Fruit fly (Drosophila melanogaster) whole organism, wandering third instar larva: ENCODE data around the gene CG4287.

ENCODE experiments used
- Abd-B ChIP-seq: fragments of >200 bp; optimal IDR thresholded peaks from 2 replicates; lab custom pipeline; 2017; ENCODE audit warnings: missing biosample characterization, missing genetic modification characterization
- CG32264 ChIP-seq: fragments of 200-800 bp; sonication (Bioruptor generic); optimal IDR thresholded peaks from 2 replicates; lab custom pipeline; 2016; ENCODE audit warnings: missing biosample characterization, missing genetic modification characterization
- CG9705 ChIP-seq: fragments of 200-800 bp; sonication (Bioruptor generic); optimal IDR thresholded peaks from 2 replicates; lab custom pipeline; 2018; ENCODE audit warnings: missing biosample characterization, mild to moderate bottlenecking, missing genetic modification characterization
- CrebA ChIP-seq: fragments of 200-800 bp; sonication (Bioruptor generic); optimal IDR thresholded peaks from 2 replicates; lab custom pipeline; 2016; ENCODE audit warnings: missing biosample characterization, mild to moderate bottlenecking, missing genetic modification characterization, borderline replicate concordance
- Dfd ChIP-seq: fragments of >200 bp; optimal IDR thresholded peaks from 2 replicates; lab custom pipeline; 2017; ENCODE audit warnings: missing biosample characterization, missing genetic modification characterization
- Dif ChIP-seq: fragments of 200-275, 200-300 bp; sonication (Bioruptor generic); optimal IDR thresholded peaks from 2 replicates; lab custom pipeline; 2018; ENCODE audit warnings: missing biosample characterization, missing genetic modification characterization; ENCODE audit not compliant: partially characterized antibody
- GATAd ChIP-seq: sonication (Bioruptor generic); optimal IDR thresholded peaks from 2 replicates; lab custom pipeline; 2016; ENCODE audit warnings: missing biosample characterization, missing genetic modification characterization
- HLH106 ChIP-seq: fragments of 200-800 bp; optimal IDR thresholded peaks from 3 replicates; lab custom pipeline; 2019; ENCODE audit warnings: missing biosample characterization, mild to moderate bottlenecking, missing genetic modification characterization, moderate library complexity
- Hnf4 ChIP-seq: fragments of 200-800 bp; sonication (Bioruptor generic); optimal IDR thresholded peaks from 2 replicates; lab custom pipeline; 2016; ENCODE audit warnings: missing biosample characterization, mild to moderate bottlenecking, missing genetic modification characterization
- Hr78 ChIP-seq: fragments of >200 bp; optimal IDR thresholded peaks from 2 replicates; lab custom pipeline; 2017; ENCODE audit warnings: missing biosample characterization, missing genetic modification characterization
- Hr83 ChIP-seq: fragments of 200-300 bp; sonication (Bioruptor generic); optimal IDR thresholded peaks from 2 replicates; lab custom pipeline; 2016; ENCODE audit warnings: missing biosample characterization, mild to moderate bottlenecking, missing genetic modification characterization, moderate library complexity; ENCODE audit not compliant: poor library complexity, severe bottlenecking
- Jra ChIP-seq: sonication (Bioruptor generic); optimal IDR thresholded peaks from 2 replicates; lab custom pipeline; 2016; ENCODE audit warnings: missing biosample characterization, missing genetic modification characterization
- Myc ChIP-seq: fragments of >200 bp; optimal IDR thresholded peaks from 2 replicates; lab custom pipeline; 2017
- N ChIP-seq: fragments of >200 bp; optimal IDR thresholded peaks from 2 replicates; lab custom pipeline; 2018; ENCODE audit warnings: missing biosample characterization, missing external identifiers, missing genetic modification characterization
- OdsH ChIP-seq: fragments of 200-800 bp; sonication (Bioruptor generic); optimal IDR thresholded peaks from 2 replicates; lab custom pipeline; 2016; ENCODE audit warnings: missing biosample characterization, mild to moderate bottlenecking, missing genetic modification characterization
- Rel ChIP-seq, 2 experiments: fragments of 200-800 bp; sonication (Bioruptor generic) in 1 of 2; optimal IDR thresholded peaks; 2 replicates in 1 of 2; 3 replicates in 1 of 2; lab custom pipeline; 2016 to 2019; ENCODE audit warnings: mild to moderate bottlenecking in 2 of 2, missing biosample characterization in 2 of 2, missing genetic modification characterization in 2 of 2, moderate library complexity in 1 of 2
- Vsx2 ChIP-seq: fragments of 200-300, 225-300 bp; sonication (Bioruptor generic); optimal IDR thresholded peaks from 2 replicates; lab custom pipeline; 2018; ENCODE audit warnings: missing biosample characterization, missing genetic modification characterization; ENCODE audit not compliant: partially characterized antibody
- br ChIP-seq: fragments of 200-800 bp; sonication (Bioruptor generic); optimal IDR thresholded peaks from 2 replicates; lab custom pipeline; 2016; ENCODE audit warnings: missing biosample characterization, missing genetic modification characterization
- brk ChIP-seq: fragments of 200-800 bp; sonication (Bioruptor generic); optimal IDR thresholded peaks from 2 replicates; lab custom pipeline; 2016; ENCODE audit warnings: missing biosample characterization, mild to moderate bottlenecking, missing genetic modification characterization
- dl ChIP-seq, 2 experiments: fragments of 175-275, 200-275 bp in 1 of 2; fragments of 200-275 bp in 1 of 2; sonication (Bioruptor generic); optimal IDR thresholded peaks; lab custom pipeline; 2018; ENCODE audit warnings: mild to moderate bottlenecking in 2 of 2, missing biosample characterization in 2 of 2, missing genetic modification characterization in 2 of 2, moderate library complexity in 2 of 2; ENCODE audit not compliant: partially characterized antibody in 2 of 2, insufficient read depth in 1 of 2
- dmrt93B ChIP-seq: fragments of 200-800 bp; sonication (Bioruptor generic); optimal IDR thresholded peaks from 2 replicates; lab custom pipeline; 2018; ENCODE audit warnings: missing biosample characterization, mild to moderate bottlenecking, missing genetic modification characterization
- ey ChIP-seq: fragments of 200-800 bp; sonication (Bioruptor generic); optimal IDR thresholded peaks from 2 replicates; lab custom pipeline; 2016; ENCODE audit warnings: missing biosample characterization, missing genetic modification characterization
- foxo ChIP-seq, 2 experiments: fragments of 200-800 bp; sonication (Bioruptor generic); optimal IDR thresholded peaks; 2 replicates in 1 of 2; 3 replicates in 1 of 2; lab custom pipeline; 2016 to 2017; ENCODE audit warnings: missing biosample characterization in 2 of 2, missing genetic modification characterization in 2 of 2
- fru ChIP-seq: fragments of 200-800 bp; sonication (Bioruptor generic); optimal IDR thresholded peaks from 3 replicates; lab custom pipeline; 2016; ENCODE audit warnings: missing biosample characterization, mild to moderate bottlenecking, missing genetic modification characterization
- h ChIP-seq: fragments of 200-800 bp; sonication (Bioruptor generic); optimal IDR thresholded peaks from 3 replicates; lab custom pipeline; 2016; ENCODE audit warnings: missing biosample characterization, mild to moderate bottlenecking, missing genetic modification characterization
- jim ChIP-seq: fragments of 175-275, 200-325 bp; sonication (Bioruptor generic); optimal IDR thresholded peaks from 2 replicates; lab custom pipeline; 2016; ENCODE audit warnings: missing biosample characterization, mild to moderate bottlenecking, missing genetic modification characterization
- lola ChIP-seq: fragments of >200 bp; optimal IDR thresholded peaks from 2 replicates; lab custom pipeline; 2017; ENCODE audit warnings: missing biosample characterization, missing genetic modification characterization
- psq ChIP-seq: fragments of 200-800 bp; sonication (Bioruptor generic); optimal IDR thresholded peaks from 3 replicates; lab custom pipeline; 2017; ENCODE audit warnings: missing biosample characterization, mild to moderate bottlenecking, missing genetic modification characterization, moderate library complexity
- rgr ChIP-seq: fragments of 200-800 bp; sonication (Bioruptor generic); optimal IDR thresholded peaks from 3 replicates; lab custom pipeline; 2016; ENCODE audit warnings: missing biosample characterization, mild to moderate bottlenecking, missing genetic modification characterization
- sv ChIP-seq: fragments of 200-800 bp; sonication (Bioruptor generic); optimal IDR thresholded peaks from 3 replicates; lab custom pipeline; 2016; ENCODE audit warnings: missing biosample characterization, missing genetic modification characterization
- tai ChIP-seq: sonication (Bioruptor generic); optimal IDR thresholded peaks from 2 replicates; lab custom pipeline; 2016; ENCODE audit warnings: missing biosample characterization, missing genetic modification characterization
- usp ChIP-seq: fragments of >200 bp; optimal IDR thresholded peaks from 2 replicates; lab custom pipeline; 2017; ENCODE audit warnings: missing biosample characterization, missing genetic modification characterization
- woc ChIP-seq: sonication (Bioruptor generic); optimal IDR thresholded peaks from 2 replicates; lab custom pipeline; 2016; ENCODE audit warnings: missing biosample characterization, mild to moderate bottlenecking, missing genetic modification characterization

Gene CG4287

DNA sequence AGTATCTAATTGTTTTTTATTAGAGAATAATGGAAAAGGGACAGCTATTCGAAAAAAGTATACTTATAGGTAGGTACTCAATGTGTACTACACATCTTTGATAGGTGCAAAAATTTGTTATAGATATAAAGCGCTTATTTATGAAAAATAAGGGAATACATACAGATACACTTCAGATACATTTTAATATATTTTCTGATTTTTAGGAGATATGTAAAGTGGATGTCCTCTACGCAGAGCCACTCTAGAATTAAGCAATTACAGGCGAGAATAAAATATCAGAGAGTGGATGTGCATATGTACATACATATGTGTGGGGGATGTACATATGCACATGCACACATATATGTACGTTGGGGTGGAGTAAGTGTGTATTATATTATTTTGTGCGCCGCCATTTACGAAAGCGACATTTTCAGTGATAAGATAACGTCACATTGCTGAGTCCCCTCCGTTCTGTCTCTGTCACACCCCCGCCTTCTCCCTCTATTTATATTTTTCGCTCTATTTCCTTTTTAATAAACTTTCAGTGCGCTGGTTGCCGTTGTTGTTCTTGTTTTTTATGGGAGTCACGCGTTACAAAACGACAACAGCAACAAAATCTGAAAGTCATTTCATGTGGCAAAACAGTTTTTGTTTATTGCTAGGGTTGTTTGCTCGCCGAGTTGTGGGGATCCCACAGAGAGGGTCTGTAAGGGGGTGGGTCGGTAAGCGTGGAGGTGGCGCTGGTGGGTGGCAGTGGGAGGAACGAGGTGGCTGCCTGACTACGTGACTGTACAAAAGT lies 41.2 kb upstream of the CG4287 start:
- TF ChIP-seq br (GFP tag; lab: Kevin White, UChicago) (peak; percentile 23), N (GFP tag; lab: Kevin White, UChicago) (no peak), dl (GFP tag; optimal IDR thresholded peaks at IDR 0.05; lab: Kevin White, UChicago; ENCODE audit: insufficient read depth in 1 of 2, partially characterized antibody in 2 of 2) (no peak), sv (GFP tag; lab: Kevin White, UChicago) (no peak), woc (GFP tag; lab: Kevin White, UChicago) (no peak), Hr78 (GFP tag; lab: Kevin White, UChicago) (no peak), rgr (peak; percentile 13), Rel (GFP tag; optimal IDR thresholded peaks at IDR 0.05; lab: Kevin White, UChicago) (no peak), Rel (tag; optimal IDR thresholded peaks at IDR 0.05; lab: Kevin White, UChicago) (peak; percentile 97), Hr83 (GFP tag; lab: Kevin White, UChicago) (no peak), lola (GFP tag; lab: Kevin White, UChicago) (no peak), h (peak; percentile 85), brk (GFP tag; lab: Kevin White, UChicago) (peak; percentile 35), foxo (GFP tag; optimal IDR thresholded peaks at IDR 0.05; lab: Kevin White, UChicago) (peak in 1 of 2 experiments; percentile 1), CrebA (GFP tag; lab: Kevin White, UChicago) (no peak), jim (GFP tag; lab: Kevin White, UChicago) (no peak), fru (GFP tag; lab: Kevin White, UChicago) (peak; percentile 54), GATAd (GFP tag; lab: Kevin White, UChicago) (no peak), HLH106 (tag; lab: Kevin White, UChicago) (peak; percentile 6), psq (GFP tag; lab: Kevin White, UChicago) (no peak)

DNA sequence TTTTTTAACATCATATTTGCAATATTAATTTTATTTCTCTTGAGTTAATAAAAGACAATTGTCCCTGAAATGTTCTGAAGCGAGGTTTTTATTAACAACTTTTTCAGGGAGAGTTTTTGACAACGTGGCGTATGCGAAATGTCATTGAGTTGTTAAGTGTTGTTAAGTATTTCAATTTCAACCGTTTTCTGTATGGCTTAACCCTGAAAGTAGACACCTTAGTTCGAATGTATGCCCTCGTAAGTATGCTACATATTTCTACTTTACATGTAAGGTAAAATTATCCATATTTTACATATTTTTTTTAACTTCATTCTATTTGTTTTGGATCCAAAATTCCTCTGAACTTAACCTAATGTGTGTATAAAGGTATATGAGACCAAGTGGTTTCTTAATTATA lies 40.3 kb upstream of the CG4287 start:
- no peak for TF ChIP-seq CrebA (GFP tag; lab: Kevin White, UChicago)
- peak; percentile 36 for TF ChIP-seq h
- TF ChIP-seq usp = no peak
- peak; percentile 73 for TF ChIP-seq Myc (lab: Kevin White, UChicago)
- TF ChIP-seq CG32264 = no peak
- peak; percentile 15 for TF ChIP-seq rgr
- no peak for TF ChIP-seq jim (GFP tag; lab: Kevin White, UChicago)
- TF ChIP-seq tai = no peak
- no peak for TF ChIP-seq Rel (GFP tag; optimal IDR thresholded peaks at IDR 0.05; lab: Kevin White, UChicago)
- peak; percentile 37 for TF ChIP-seq Rel (tag; optimal IDR thresholded peaks at IDR 0.05; lab: Kevin White, UChicago)
- no peak for TF ChIP-seq Abd-B (GFP tag; lab: Kevin White, UChicago)
- TF ChIP-seq ey (GFP tag; lab: Kevin White, UChicago) = no peak
- TF ChIP-seq N (GFP tag; lab: Kevin White, UChicago) = peak; percentile 52
- TF ChIP-seq dmrt93B (GFP tag; lab: Kevin White, UChicago) = no peak
- TF ChIP-seq Jra (GFP tag; lab: Kevin White, UChicago) = no peak
- peak in 1 of 2 experiments; percentile 12 for TF ChIP-seq foxo (GFP tag; optimal IDR thresholded peaks at IDR 0.05; lab: Kevin White, UChicago)
- TF ChIP-seq lola (GFP tag; lab: Kevin White, UChicago) = no peak
- TF ChIP-seq Hnf4 = peak; percentile 29

DNA sequence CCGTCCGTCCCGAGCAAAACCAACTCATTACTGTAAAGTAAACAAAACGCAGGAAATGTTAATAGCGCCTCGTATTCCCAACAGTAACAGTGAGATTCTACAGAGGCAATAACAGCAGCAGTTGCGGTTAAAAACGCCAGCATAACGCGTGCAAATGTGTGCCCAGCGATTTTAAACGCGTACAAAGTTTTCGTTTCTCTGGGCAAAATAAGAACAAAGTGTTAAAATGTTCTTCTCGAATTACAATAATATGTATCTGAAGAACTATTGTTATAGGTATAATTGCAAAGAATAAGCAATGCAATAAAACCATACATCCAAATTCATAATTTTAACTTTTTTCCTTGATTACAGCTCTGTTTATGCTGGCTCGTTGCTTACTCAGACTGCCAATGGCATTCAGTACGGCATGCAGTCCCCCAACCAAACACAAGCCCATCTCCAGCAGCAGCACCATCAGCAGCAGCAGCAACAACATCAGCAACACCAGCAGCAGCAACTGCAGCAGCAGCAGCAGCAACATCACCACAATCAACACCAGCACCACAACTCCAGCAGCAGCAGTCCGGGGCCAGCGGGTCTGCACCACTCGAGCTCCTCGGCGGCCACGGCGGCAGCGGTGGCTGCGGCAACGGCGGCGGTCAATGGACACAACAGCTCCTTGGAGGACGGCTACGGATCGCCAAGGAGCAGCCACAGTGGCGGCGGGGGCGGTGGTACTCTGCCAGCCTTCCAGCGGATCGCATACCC lies 35.5 kb upstream of the CG4287 start:
- TF ChIP-seq Dfd (GFP tag; lab: Kevin White, UChicago) (peak; percentile 94), Myc (lab: Kevin White, UChicago) (peak; percentile 82), rgr (no peak)

- TF ChIP-seq woc (GFP tag; lab: Kevin White, UChicago) (no peak), CG9705 (GFP tag; lab: Kevin White, UChicago) (no peak), HLH106 (tag; lab: Kevin White, UChicago) (no peak), br (GFP tag; lab: Kevin White, UChicago) (no peak), brk (GFP tag; lab: Kevin White, UChicago) (no peak), CrebA (GFP tag; lab: Kevin White, UChicago) (no peak), Vsx2 (GFP tag; lab: Kevin White, UChicago) (no peak), usp (no peak), dl (GFP tag; optimal IDR thresholded peaks at IDR 0.05; lab: Kevin White, UChicago; ENCODE audit: insufficient read depth in 1 of 2, partially characterized antibody in 2 of 2) (no peak), Dif (no peak), foxo (GFP tag; optimal IDR thresholded peaks at IDR 0.05; lab: Kevin White, UChicago) (no peak), Hr78 (GFP tag; lab: Kevin White, UChicago) (no peak), dmrt93B (GFP tag; lab: Kevin White, UChicago) (no peak), h (no peak), Myc (lab: Kevin White, UChicago) (no peak), OdsH (GFP tag; lab: Kevin White, UChicago) (no peak)
Observed at dm6 chr3R:15994573-15994869, 30.9 kb upstream of the CG4287 start.
